Fruit fly (Drosophila melanogaster) whole organism, prepupa: ENCODE measurements around the gene unk.
A peak's percentile ranks its signal among the peaks of the same experiment; 100 is the strongest.

Source experiments
- CG10631 ChIP-seq: fragments of 200-800 bp; sonication (Bioruptor generic); optimal IDR thresholded peaks from 2 replicates; lab custom pipeline; 2016; ENCODE audit warnings: missing biosample characterization, missing genetic modification characterization
- CG10669 ChIP-seq: fragments of 200-800 bp; sonication (Bioruptor generic); optimal IDR thresholded peaks from 3 replicates; lab custom pipeline; 2018; ENCODE audit warnings: missing biosample characterization, mild to moderate bottlenecking, missing genetic modification characterization, moderate library complexity
- CG11294 ChIP-seq: fragments of 200-800 bp; sonication (Bioruptor generic); IDR thresholded peaks from 2 replicates; pipeline ENCODE4 v1.3.6; 2022; ENCODE audit warnings: missing biosample characterization, missing genetic modification characterization
- CG11762 ChIP-seq: fragments of 200-800 bp; sonication (Bioruptor generic); optimal IDR thresholded peaks from 3 replicates; lab custom pipeline; 2016; ENCODE audit warnings: missing biosample characterization, missing genetic modification characterization; ENCODE audit not compliant: insufficient read depth
- CG11902 ChIP-seq: fragments of 200-800 bp; sonication (Bioruptor generic); optimal IDR thresholded peaks from 3 replicates; lab custom pipeline; 2016; ENCODE audit warnings: missing biosample characterization, missing genetic modification characterization
- CG1621 ChIP-seq: fragments of 200-800 bp; sonication (Bioruptor generic); optimal IDR thresholded peaks from 3 replicates; lab custom pipeline; 2018; ENCODE audit warnings: missing biosample characterization, mild to moderate bottlenecking, missing genetic modification characterization
- CG16779 ChIP-seq: fragments of 200-800 bp; sonication (Bioruptor generic); optimal IDR thresholded peaks from 3 replicates; lab custom pipeline; 2017; ENCODE audit warnings: missing biosample characterization, mild to moderate bottlenecking, missing genetic modification characterization
- CG3032 ChIP-seq: fragments of 200-800 bp; optimal IDR thresholded peaks from 2 replicates; lab custom pipeline; 2019; ENCODE audit warnings: missing biosample characterization, mild to moderate bottlenecking, missing genetic modification characterization, moderate library complexity
- CG31627 ChIP-seq: fragments of 200-800 bp; sonication (Bioruptor generic); optimal IDR thresholded peaks from 3 replicates; lab custom pipeline; 2016; ENCODE audit warnings: missing biosample characterization, missing genetic modification characterization
- CG32006 ChIP-seq: fragments of 200-800 bp; sonication (Bioruptor generic); optimal IDR thresholded peaks from 3 replicates; lab custom pipeline; 2017; ENCODE audit warnings: missing biosample characterization, mild to moderate bottlenecking, missing genetic modification characterization
- CG34406 ChIP-seq: fragments of 200-800 bp; sonication (Bioruptor generic); optimal IDR thresholded peaks from 3 replicates; lab custom pipeline; 2016; ENCODE audit warnings: missing biosample characterization, missing genetic modification characterization
- CG3919 ChIP-seq: fragments of 200-800 bp; sonication (Bioruptor generic); optimal IDR thresholded peaks from 3 replicates; lab custom pipeline; 2016; ENCODE audit warnings: missing biosample characterization, missing genetic modification characterization
- CG4318 ChIP-seq: fragments of 200-800 bp; sonication (Bioruptor generic); optimal IDR thresholded peaks from 3 replicates; lab custom pipeline; 2017; ENCODE audit warnings: missing biosample characterization, mild to moderate bottlenecking, missing genetic modification characterization
- CG6276 ChIP-seq: fragments of 200-800 bp; sonication (Bioruptor generic); optimal IDR thresholded peaks from 2 replicates; lab custom pipeline; 2017; ENCODE audit warnings: missing biosample characterization, mild to moderate bottlenecking, missing genetic modification characterization
- CG6854 ChIP-seq: fragments of 200-800 bp; sonication (Bioruptor generic); optimal IDR thresholded peaks from 2 replicates; lab custom pipeline; 2017; ENCODE audit warnings: missing biosample characterization, mild to moderate bottlenecking, missing genetic modification characterization
- CG7368 ChIP-seq: fragments of 200-800 bp; sonication (Bioruptor generic); optimal IDR thresholded peaks from 3 replicates; lab custom pipeline; 2016; ENCODE audit warnings: missing biosample characterization, missing genetic modification characterization
- CG8319 ChIP-seq: fragments of 200-800 bp; sonication (Bioruptor generic); optimal IDR thresholded peaks from 3 replicates; lab custom pipeline; 2016; ENCODE audit warnings: missing biosample characterization, missing genetic modification characterization
- CG8632 ChIP-seq: fragments of 200-800 bp; sonication (Bioruptor generic); optimal IDR thresholded peaks from 3 replicates; lab custom pipeline; 2016; ENCODE audit warnings: missing biosample characterization, missing genetic modification characterization
- CG9139 ChIP-seq: fragments of 200-800 bp; sonication (Bioruptor generic); optimal IDR thresholded peaks from 3 replicates; lab custom pipeline; 2017; ENCODE audit warnings: missing biosample characterization, mild to moderate bottlenecking, missing genetic modification characterization
- Eip75B ChIP-seq: fragments of 200-800 bp; sonication (Bioruptor generic); optimal IDR thresholded peaks from 3 replicates; lab custom pipeline; 2016; ENCODE audit warnings: missing biosample characterization, missing genetic modification characterization
- Eip78C ChIP-seq: fragments of 200-800 bp; sonication (Bioruptor generic); peaks from one replicate; lab custom pipeline; 2016; ENCODE audit warnings: missing biosample characterization, missing genetic modification characterization
- Ets21C ChIP-seq: fragments of 200-800 bp; sonication (Bioruptor generic); optimal IDR thresholded peaks from 3 replicates; lab custom pipeline; 2016; ENCODE audit warnings: missing biosample characterization, missing genetic modification characterization
- Ets96B ChIP-seq: fragments of 200-800 bp; optimal IDR thresholded peaks from 2 replicates; lab custom pipeline; 2019; ENCODE audit warnings: missing biosample characterization, mild to moderate bottlenecking, missing genetic modification characterization, moderate library complexity
- Gug ChIP-seq: fragments of 200-800 bp; sonication (Bioruptor generic); IDR thresholded peaks from 2 replicates; pipeline ENCODE4 v1.3.6; 2022; ENCODE audit warnings: missing biosample characterization, missing genetic modification characterization
- Hr38 ChIP-seq: sonication (Bioruptor generic); optimal IDR thresholded peaks from 2 replicates; lab custom pipeline; 2016; ENCODE audit warnings: missing biosample characterization, missing genetic modification characterization
- Hr39 ChIP-seq: fragments of 200-800 bp; sonication (Bioruptor generic); optimal IDR thresholded peaks from 2 replicates; lab custom pipeline; 2016; ENCODE audit warnings: missing biosample characterization, missing genetic modification characterization
- Hr4 ChIP-seq: fragments of 200-800 bp; sonication (Bioruptor generic); optimal IDR thresholded peaks from 3 replicates; lab custom pipeline; 2016; ENCODE audit warnings: missing biosample characterization, missing genetic modification characterization
- Met ChIP-seq: fragments of 200-800 bp; sonication (Bioruptor generic); optimal IDR thresholded peaks from 3 replicates; lab custom pipeline; 2016; ENCODE audit warnings: missing biosample characterization, missing genetic modification characterization
- OdsH ChIP-seq: fragments of 200-800 bp; sonication (Bioruptor generic); optimal IDR thresholded peaks from 3 replicates; lab custom pipeline; 2016; ENCODE audit warnings: missing biosample characterization, missing genetic modification characterization
- Sox102F ChIP-seq: fragments of 200-800 bp; sonication (Bioruptor generic); optimal IDR thresholded peaks from 2 replicates; lab custom pipeline; 2016; ENCODE audit warnings: missing biosample characterization, mild to moderate bottlenecking, missing genetic modification characterization
- Sox14 ChIP-seq: fragments of 200-800 bp; sonication (Bioruptor generic); optimal IDR thresholded peaks from 3 replicates; lab custom pipeline; 2016; ENCODE audit warnings: missing biosample characterization, missing genetic modification characterization
- Sox15 ChIP-seq: fragments of 200-800 bp; sonication (Bioruptor generic); optimal IDR thresholded peaks from 3 replicates; lab custom pipeline; 2016; ENCODE audit warnings: missing biosample characterization, missing genetic modification characterization
- achi ChIP-seq: fragments of 200-800 bp; sonication (Bioruptor generic); optimal IDR thresholded peaks from 3 replicates; lab custom pipeline; 2016; ENCODE audit warnings: missing biosample characterization, missing genetic modification characterization
- acj6 ChIP-seq: fragments of 200-800 bp; sonication (Bioruptor generic); optimal IDR thresholded peaks from 3 replicates; lab custom pipeline; 2016; ENCODE audit warnings: missing biosample characterization, missing genetic modification characterization
- cyc ChIP-seq: fragments of 200-800 bp; sonication (Bioruptor generic); optimal IDR thresholded peaks from 3 replicates; lab custom pipeline; 2016; ENCODE audit warnings: missing biosample characterization, missing genetic modification characterization
- dac ChIP-seq: fragments of 200-800 bp; sonication (Bioruptor generic); optimal IDR thresholded peaks from 2 replicates; lab custom pipeline; 2017; ENCODE audit warnings: missing biosample characterization, mild to moderate bottlenecking, missing genetic modification characterization
- esn ChIP-seq: fragments of 200-800 bp; sonication (Bioruptor generic); optimal IDR thresholded peaks from 2 replicates; lab custom pipeline; 2016; ENCODE audit warnings: missing biosample characterization, mild to moderate bottlenecking, missing genetic modification characterization, moderate library complexity
- fd59A ChIP-seq: fragments of 200-800 bp; sonication (Bioruptor generic); optimal IDR thresholded peaks from 2 replicates; lab custom pipeline; 2017; ENCODE audit warnings: missing biosample characterization, mild to moderate bottlenecking, missing genetic modification characterization, missing genetic modification reagents
- fd85E ChIP-seq: fragments of 200-800 bp; sonication (Bioruptor generic); optimal IDR thresholded peaks from 3 replicates; lab custom pipeline; 2016; ENCODE audit warnings: missing biosample characterization, missing genetic modification characterization
- fkh ChIP-seq: fragments of 200-800 bp; sonication (Bioruptor generic); optimal IDR thresholded peaks from 3 replicates; lab custom pipeline; 2017; ENCODE audit warnings: missing biosample characterization, mild to moderate bottlenecking, missing genetic modification characterization, moderate library complexity
- lz ChIP-seq: fragments of 200-800 bp; sonication (Bioruptor generic); optimal IDR thresholded peaks from 3 replicates; lab custom pipeline; 2016; ENCODE audit warnings: missing biosample characterization, missing genetic modification characterization
- net ChIP-seq: fragments of 200-800 bp; sonication (Bioruptor generic); optimal IDR thresholded peaks from 3 replicates; lab custom pipeline; 2016; ENCODE audit warnings: missing biosample characterization, missing genetic modification characterization
- pdm3 ChIP-seq: fragments of 200-800 bp; sonication (Bioruptor generic); optimal IDR thresholded peaks from 3 replicates; lab custom pipeline; 2016; ENCODE audit warnings: missing biosample characterization, missing genetic modification characterization
- salr ChIP-seq, 2 experiments: fragments of 200-800 bp; sonication (Bioruptor generic); optimal IDR thresholded peaks; 3 replicates each; lab custom pipeline; 2016 to 2018; ENCODE audit warnings: missing biosample characterization in 2 of 2, missing genetic modification characterization in 2 of 2, mild to moderate bottlenecking in 1 of 2
- spab ChIP-seq: fragments of 200-800 bp; sonication (Bioruptor generic); optimal IDR thresholded peaks from 2 replicates; lab custom pipeline; 2017; ENCODE audit warnings: missing biosample characterization, mild to moderate bottlenecking, missing genetic modification characterization, missing genetic modification reagents
- svp ChIP-seq: fragments of 200-800 bp; sonication (Bioruptor generic); peaks from one replicate; lab custom pipeline; 2016; ENCODE audit warnings: missing biosample characterization, missing genetic modification characterization
- topi ChIP-seq: fragments of 200-800 bp; sonication (Bioruptor generic); optimal IDR thresholded peaks from 3 replicates; lab custom pipeline; 2016; ENCODE audit warnings: missing biosample characterization, missing genetic modification characterization
- vri ChIP-seq: fragments of 200-800 bp; sonication (Bioruptor generic); optimal IDR thresholded peaks from 3 replicates; lab custom pipeline; 2016; ENCODE audit warnings: missing biosample characterization, mild to moderate bottlenecking, missing genetic modification characterization

unk gene

dm6 chr3R:23147625-23148024, 10.0 kb downstream of the unk start (continued):
- peak; percentile 38 for TF ChIP-seq net (GFP tag; lab: Kevin White, UChicago)
- TF ChIP-seq svp (GFP tag; lab: Kevin White, UChicago): peak; percentile 72
- peak; percentile 53 for TF ChIP-seq CG8632
- TF ChIP-seq Sox102F (GFP tag; lab: Kevin White, UChicago): peak; percentile 61
- TF ChIP-seq CG4318 (GFP tag; lab: Kevin White, UChicago): no peak
- peak; percentile 66 for TF ChIP-seq acj6
- peak; percentile 85 for TF ChIP-seq CG3032 (tag; lab: Kevin White, UChicago)
- TF ChIP-seq spab (GFP tag; lab: Kevin White, UChicago): peak; percentile 67
- peak; percentile 12 for TF ChIP-seq CG16779 (tag; lab: Kevin White, UChicago)
- TF ChIP-seq lz (GFP tag; lab: Kevin White, UChicago): peak; percentile 61
- peak; percentile 43 for TF ChIP-seq Met (GFP tag; lab: Kevin White, UChicago)
- TF ChIP-seq CG10631: peak; percentile 66
- peak; percentile 47 for TF ChIP-seq Hr39 (GFP tag; lab: Kevin White, UChicago)
- TF ChIP-seq Hr38 (GFP tag; lab: Kevin White, UChicago): no peak
- peak; percentile 76 for TF ChIP-seq CG3919 (GFP tag; lab: Kevin White, UChicago)
- TF ChIP-seq fd85E (GFP tag; lab: Kevin White, UChicago): no peak
- peak; percentile 40 for TF ChIP-seq CG31627
- TF ChIP-seq fd59A (GFP tag; lab: Kevin White, UChicago): peak; percentile 73
- peak; percentile 52 for TF ChIP-seq CG34406 (GFP tag; lab: Kevin White, UChicago)
- TF ChIP-seq CG7368: peak; percentile 60
- TF ChIP-seq Ets21C: peak; percentile 1
- TF ChIP-seq Hr4 (GFP tag; lab: Kevin White, UChicago): peak; percentile 2
- peak; percentile 81 for TF ChIP-seq CG10669 (GFP tag; lab: Kevin White, UChicago)
- peak; percentile 61 for TF ChIP-seq achi
- peak; percentile 33 for TF ChIP-seq vri (GFP tag; lab: Kevin White, UChicago)
- peak; percentile 19; the same call in 1 of the 2 replicates for TF ChIP-seq Gug (GFP tag; lab: Robert Waterston, UW)
- peak; percentile 62 for TF ChIP-seq pdm3 (GFP tag; lab: Kevin White, UChicago)
- peak; percentile 73 for TF ChIP-seq CG1621 (tag; lab: Kevin White, UChicago)
- TF ChIP-seq CG6854 (GFP tag; lab: Kevin White, UChicago): no peak
- TF ChIP-seq CG11902: peak; percentile 37
- TF ChIP-seq, all 60 proteins: peak for 51

DNA sequence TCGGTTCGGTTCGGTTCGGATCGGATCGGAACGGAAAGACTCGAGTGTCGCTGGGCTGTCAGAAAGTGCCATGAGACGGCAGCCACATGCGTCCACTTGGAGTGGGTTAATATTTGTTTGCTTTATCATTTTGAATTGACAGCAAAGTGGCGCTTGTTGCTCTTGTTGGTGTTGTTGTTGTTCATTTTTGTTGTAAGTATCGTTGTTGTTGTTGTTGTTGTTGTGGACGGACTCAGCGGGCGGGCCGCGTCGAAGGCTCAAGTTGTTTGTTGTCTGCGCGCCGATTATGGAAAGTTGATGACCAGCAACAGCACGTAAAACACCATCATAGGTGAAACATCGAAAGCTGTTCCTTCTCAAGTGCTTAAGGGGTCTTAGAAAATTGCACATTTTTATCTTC, 10.6 kb downstream of the unk start:
- no peak for TF ChIP-seq CG8319
- TF ChIP-seq Eip78C: no peak
- no peak for TF ChIP-seq Hr38 (GFP tag; lab: Kevin White, UChicago)
- TF ChIP-seq CG32006 (GFP tag; lab: Kevin White, UChicago): no peak
- TF ChIP-seq net (GFP tag; lab: Kevin White, UChicago): no peak
- no peak for TF ChIP-seq cyc
- no peak for TF ChIP-seq fd85E (GFP tag; lab: Kevin White, UChicago)
- no peak for TF ChIP-seq CG11902
- TF ChIP-seq CG11762: no peak
- no peak for TF ChIP-seq Hr4 (GFP tag; lab: Kevin White, UChicago)

DNA sequence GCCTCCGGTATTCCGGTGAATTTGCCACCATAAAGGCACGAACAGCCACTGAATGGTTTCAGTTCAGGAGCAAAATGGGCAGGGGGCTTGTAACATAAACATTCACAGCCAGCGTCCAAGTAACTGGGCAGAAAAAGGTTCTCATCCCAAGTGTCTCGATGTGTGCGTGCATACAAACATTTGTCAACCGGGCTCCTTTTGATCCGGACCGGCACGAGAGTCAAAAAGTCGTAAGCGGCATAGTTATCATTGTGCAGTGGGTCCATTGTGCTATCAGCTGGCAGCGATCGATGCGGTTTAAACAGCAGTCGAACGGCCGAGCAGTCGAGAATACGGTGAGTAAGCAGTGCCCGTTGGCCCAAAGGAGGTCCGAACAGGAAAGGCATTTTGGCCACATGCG, 12.0 kb downstream of the unk start:
- TF ChIP-seq Met (GFP tag; lab: Kevin White, UChicago): no peak
- no peak for TF ChIP-seq dac (GFP tag; lab: Kevin White, UChicago)
- no peak for TF ChIP-seq Hr39 (GFP tag; lab: Kevin White, UChicago)
- no peak for TF ChIP-seq CG6276 (GFP tag; lab: Kevin White, UChicago)
- no peak for TF ChIP-seq Sox14 (GFP tag; lab: Kevin White, UChicago)
- TF ChIP-seq CG10669 (GFP tag; lab: Kevin White, UChicago): no peak
- no peak for TF ChIP-seq Hr4 (GFP tag; lab: Kevin White, UChicago)
- no peak for TF ChIP-seq CG9139
- TF ChIP-seq Ets96B (tag; lab: Kevin White, UChicago): no peak
- no peak for TF ChIP-seq esn
- TF ChIP-seq salr (GFP tag; optimal IDR thresholded peaks at IDR 0.05; lab: Kevin White, UChicago): no peak
- no peak for TF ChIP-seq fkh
- TF ChIP-seq cyc: no peak
- no peak for TF ChIP-seq topi (GFP tag; lab: Kevin White, UChicago)
- no peak for TF ChIP-seq pdm3 (GFP tag; lab: Kevin White, UChicago)
- no peak for TF ChIP-seq OdsH
- TF ChIP-seq Sox15 (GFP tag; lab: Kevin White, UChicago): no peak
- no peak for TF ChIP-seq acj6
- no peak for TF ChIP-seq CG11294 (GFP tag; lab: Robert Waterston, UW)
- no peak for TF ChIP-seq Eip75B (GFP tag; lab: Kevin White, UChicago)
